Worm (Caenorhabditis elegans) whole organism, L2 larva: Measurements from ENCODE around the gene T19D12.5.

Source experiments
- C34F6.9 ChIP-seq: fragments of 150-350 bp; optimal IDR thresholded peaks from 2 replicates; lab custom pipeline; 2014; ENCODE audit warnings: missing biosample characterization, missing genetic modification characterization
- F13H6.1 ChIP-seq: sonication (generic microtip); optimal IDR thresholded peaks from 2 replicates; lab custom pipeline; 2016; ENCODE audit warnings: missing genetic modification characterization, missing compliant biosample characterization
- R02D3.7 ChIP-seq: fragments of 150-350 bp; optimal IDR thresholded peaks from 2 replicates; lab custom pipeline; 2014; ENCODE audit warnings: missing biosample characterization, missing genetic modification characterization
- Y55F3AM.14 ChIP-seq: fragments of 200-800 bp; sonication (Bioruptor generic); optimal IDR thresholded peaks from 2 replicates; lab custom pipeline; 2018; ENCODE audit warnings: mild to moderate bottlenecking, missing genetic modification characterization, missing compliant biosample characterization
- ama-1 ChIP-seq: fragments of 150-350 bp; optimal IDR thresholded peaks from 2 replicates; lab custom pipeline; 2018; ENCODE audit warnings: inconsistent platforms
- blmp-1 ChIP-seq: sonication (generic microtip); optimal IDR thresholded peaks from 2 replicates; lab custom pipeline; 2017; ENCODE audit warnings: missing genetic modification characterization, mild to moderate bottlenecking, missing compliant biosample characterization, antibody characterized with exemption, moderate library complexity; ENCODE audit not compliant: insufficient read depth
- ceh-16 ChIP-seq: fragments of 150-350 bp; optimal IDR thresholded peaks from 2 replicates; lab custom pipeline; 2014; ENCODE audit warnings: missing biosample characterization, missing genetic modification characterization
- crh-2 ChIP-seq: sonication (generic microtip); optimal IDR thresholded peaks from 2 replicates; lab custom pipeline; 2017; ENCODE audit warnings: missing biosample characterization, missing genetic modification characterization
- egl-27 ChIP-seq: sonication (generic microtip); optimal IDR thresholded peaks from 3 replicates; lab custom pipeline; 2017; ENCODE audit warnings: missing biosample characterization, missing genetic modification reagents, missing genetic modification characterization
- elt-3 ChIP-seq: sonication (generic microtip); optimal IDR thresholded peaks from 2 replicates; lab custom pipeline; 2017; ENCODE audit warnings: missing biosample characterization, missing genetic modification characterization
- fos-1 ChIP-seq: fragments of 150-350 bp; optimal IDR thresholded peaks from 2 replicates; lab custom pipeline; 2014; ENCODE audit warnings: missing biosample characterization, missing genetic modification characterization
- gmeb-1 ChIP-seq: fragments of 150-350 bp; optimal IDR thresholded peaks from 2 replicates; lab custom pipeline; 2014; ENCODE audit warnings: missing biosample characterization, missing genetic modification characterization
- lin-11 ChIP-seq: fragments of 150-350 bp; sonication (generic microtip); optimal IDR thresholded peaks from 2 replicates; lab custom pipeline; 2014; ENCODE audit warnings: missing biosample characterization, missing genetic modification characterization, inconsistent platforms, mixed read lengths
- lin-39 ChIP-seq: fragments of 150-350 bp; optimal IDR thresholded peaks from 2 replicates; lab custom pipeline; 2014; ENCODE audit warnings: missing biosample characterization, missing genetic modification reagents, missing genetic modification characterization
- mab-5 ChIP-seq: fragments of 150-350 bp; optimal IDR thresholded peaks from 2 replicates; lab custom pipeline; 2014; ENCODE audit warnings: missing biosample characterization, missing genetic modification characterization
- mbf-1 ChIP-seq: sonication (generic microtip); optimal IDR thresholded peaks from 2 replicates; lab custom pipeline; 2017; ENCODE audit warnings: missing biosample characterization, missing genetic modification characterization
- mdl-1 ChIP-seq, 2 experiments: fragments of 150-350 bp in 1 of 2; sonication (generic microtip) in 1 of 2; optimal IDR thresholded peaks; 2 replicates each; lab custom pipeline; 2017; ENCODE audit warnings: missing biosample characterization in 2 of 2, missing genetic modification characterization in 2 of 2
- nhr-10 ChIP-seq: sonication (generic microtip); optimal IDR thresholded peaks from 2 replicates; lab custom pipeline; 2017; ENCODE audit warnings: missing biosample characterization, missing genetic modification characterization
- nhr-12 ChIP-seq: fragments of 150-350 bp; optimal IDR thresholded peaks from 2 replicates; lab custom pipeline; 2014; ENCODE audit warnings: missing biosample characterization, missing genetic modification characterization
- nhr-129 ChIP-seq: fragments of 150-350 bp; optimal IDR thresholded peaks from 2 replicates; lab custom pipeline; 2014; ENCODE audit warnings: missing biosample characterization, missing genetic modification characterization
- nhr-21 ChIP-seq: fragments of 150-350 bp; optimal IDR thresholded peaks from 2 replicates; lab custom pipeline; 2014; ENCODE audit warnings: missing biosample characterization, missing genetic modification characterization
- nhr-23 ChIP-seq: fragments of 150-350 bp; optimal IDR thresholded peaks from 2 replicates; lab custom pipeline; 2014; ENCODE audit warnings: missing biosample characterization, missing genetic modification reagents, missing genetic modification characterization
- nhr-6 ChIP-seq: fragments of 150-350 bp; optimal IDR thresholded peaks from 2 replicates; lab custom pipeline; 2014; ENCODE audit warnings: missing biosample characterization, missing genetic modification characterization
- peb-1 ChIP-seq: fragments of 150-350 bp; optimal IDR thresholded peaks from 2 replicates; lab custom pipeline; 2014; ENCODE audit warnings: missing biosample characterization, missing genetic modification characterization
- sem-4 ChIP-seq: fragments of 150-350 bp; optimal IDR thresholded peaks from 2 replicates; lab custom pipeline; 2014; ENCODE audit warnings: missing biosample characterization, missing genetic modification reagents, missing genetic modification characterization
- skn-1 ChIP-seq: sonication (generic microtip); optimal IDR thresholded peaks from 2 replicates; lab custom pipeline; 2017; ENCODE audit warnings: missing biosample characterization, missing genetic modification characterization
- sma-3 ChIP-seq: sonication (generic microtip); optimal IDR thresholded peaks from 2 replicates; lab custom pipeline; 2016; ENCODE audit warnings: missing genetic modification reagents, missing genetic modification characterization, missing compliant biosample characterization
- sma-9 ChIP-seq, 2 experiments: fragments of 150-350 bp in 1 of 2; sonication (generic microtip) in 1 of 2; optimal IDR thresholded peaks; 2 replicates each; lab custom pipeline; 2014 to 2016; ENCODE audit warnings: missing genetic modification characterization in 2 of 2, mild to moderate bottlenecking in 1 of 2, missing biosample characterization in 1 of 2, missing compliant biosample characterization in 1 of 2, missing genetic modification reagents in 1 of 2, moderate library complexity in 1 of 2
- snpc-4 ChIP-seq: fragments of 150-350 bp; optimal IDR thresholded peaks from 2 replicates; lab custom pipeline; 2014; ENCODE audit warnings: missing biosample characterization, missing genetic modification characterization
- unc-39 ChIP-seq: fragments of 150-350 bp; optimal IDR thresholded peaks from 2 replicates; lab custom pipeline; 2014; ENCODE audit warnings: missing biosample characterization, missing genetic modification characterization
- unc-62 ChIP-seq: fragments of 150-350 bp; optimal IDR thresholded peaks from 2 replicates; lab custom pipeline; 2014; ENCODE audit warnings: missing biosample characterization, missing genetic modification reagents, missing genetic modification characterization
- ztf-1 ChIP-seq: fragments of 200-800 bp; sonication (Bioruptor generic); conservative IDR thresholded peaks from 2 replicates; pipeline ENCODE4 v1.3.6; 2022; ENCODE audit warnings: missing genetic modification characterization, missing compliant biosample characterization
- ztf-11 ChIP-seq: sonication (generic microtip); optimal IDR thresholded peaks from 2 replicates; lab custom pipeline; 2017; ENCODE audit warnings: missing biosample characterization, missing genetic modification characterization

T19D12.5 gene

DNA sequence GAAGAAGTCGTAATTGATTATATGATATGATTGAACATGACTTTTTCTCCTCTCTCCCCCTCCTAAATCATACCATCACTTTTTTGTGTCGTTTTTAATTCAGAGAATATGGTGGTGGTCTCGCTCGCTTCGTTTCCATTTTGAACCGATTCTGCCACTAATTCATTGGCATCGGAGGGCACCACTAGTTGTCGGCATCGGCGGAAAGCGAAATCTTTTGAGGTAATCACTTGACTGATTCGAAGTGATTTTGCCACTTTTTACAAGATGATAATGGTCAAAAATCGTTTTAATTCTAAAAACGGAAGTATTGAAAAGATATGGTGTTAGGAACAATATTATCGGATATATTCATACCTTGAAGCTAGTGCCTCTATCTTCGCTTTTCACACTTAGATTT is 19.3 kb downstream of the T19D12.5 start, which contains the start of gene klf-3:
Gene klf-3, plus strand, starts transcription at position 109 of the 400 bp plus-strand sequence.
- TF ChIP-seq unc-39 (tag; lab: Kevin White, UChicago) (no peak), Y55F3AM.14 (GFP tag; lab: Kevin White, UChicago) (no peak), lin-11 (no peak), mbf-1 (no peak), blmp-1 (peak; percentile 1), R02D3.7 (tag; lab: Kevin White, UChicago) (no peak), nhr-6 (tag; lab: Kevin White, UChicago) (no peak)

DNA sequence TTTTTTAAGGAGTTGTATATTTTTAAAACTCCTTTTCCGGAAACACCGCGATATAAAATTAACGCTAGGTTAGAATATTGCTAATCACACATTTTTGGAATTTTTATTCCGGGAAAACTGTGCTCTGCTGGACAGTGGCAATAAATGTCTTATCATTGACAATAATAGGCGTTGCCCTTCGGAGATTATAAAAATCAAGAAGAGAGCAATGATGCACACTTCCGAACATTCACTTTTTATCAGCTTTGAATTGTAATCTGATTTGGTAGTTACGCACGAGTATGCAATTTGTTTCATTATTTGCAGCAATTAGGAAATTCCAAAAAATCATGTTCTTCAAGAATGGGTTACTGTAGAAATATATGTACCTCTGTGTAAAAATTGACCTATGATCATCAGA is 19.9 kb downstream of the T19D12.5 start:
- TF ChIP-seq nhr-21 (tag; lab: Kevin White, UChicago) (no peak), snpc-4 (tag; lab: Kevin White, UChicago) (no peak), ztf-11 (no peak), fos-1 (tag; lab: Kevin White, UChicago) (peak; percentile 85), nhr-23 (tag; lab: Kevin White, UChicago) (no peak), nhr-12 (tag; lab: Kevin White, UChicago) (no peak), peb-1 (tag; lab: Kevin White, UChicago) (no peak), nhr-10 (tag; lab: Kevin White, UChicago) (no peak), sma-3 (no peak), R02D3.7 (tag; lab: Kevin White, UChicago) (no peak), ama-1 (lab: Kevin White, UChicago) (no peak), unc-62 (no peak), sem-4 (no peak), sma-9 (GFP tag; optimal IDR thresholded peaks at IDR 0.05; lab: Kevin White, UChicago) (peak; percentile 38), sma-9 (tag; optimal IDR thresholded peaks at IDR 0.05; lab: Kevin White, UChicago) (no peak), gmeb-1 (tag; lab: Kevin White, UChicago) (no peak)

ce11 chrII:6615232-6616029 is 20.6 kb downstream of the T19D12.5 start:
- TF ChIP-seq crh-2: peak; percentile 41
- TF ChIP-seq F13H6.1 (tag; lab: Kevin White, UChicago): peak; percentile 67
- TF ChIP-seq nhr-129 (tag; lab: Kevin White, UChicago): peak; percentile 12
- no peak for TF ChIP-seq sem-4
- no peak for TF ChIP-seq unc-62
- peak; percentile 29 for TF ChIP-seq sma-9 (GFP tag; optimal IDR thresholded peaks at IDR 0.05; lab: Kevin White, UChicago)
- no peak for TF ChIP-seq sma-9 (tag; optimal IDR thresholded peaks at IDR 0.05; lab: Kevin White, UChicago)
- peak; percentile 92 for TF ChIP-seq fos-1 (tag; lab: Kevin White, UChicago)

ce11 chrII:6614500-6614899 is 21.5 kb downstream of the T19D12.5 start:
- TF ChIP-seq mdl-1 (tag; optimal IDR thresholded peaks at IDR 0.05; lab: Kevin White, UChicago) (no peak), mab-5 (tag; lab: Kevin White, UChicago) (no peak), fos-1 (tag; lab: Kevin White, UChicago) (peak; percentile 18)

DNA sequence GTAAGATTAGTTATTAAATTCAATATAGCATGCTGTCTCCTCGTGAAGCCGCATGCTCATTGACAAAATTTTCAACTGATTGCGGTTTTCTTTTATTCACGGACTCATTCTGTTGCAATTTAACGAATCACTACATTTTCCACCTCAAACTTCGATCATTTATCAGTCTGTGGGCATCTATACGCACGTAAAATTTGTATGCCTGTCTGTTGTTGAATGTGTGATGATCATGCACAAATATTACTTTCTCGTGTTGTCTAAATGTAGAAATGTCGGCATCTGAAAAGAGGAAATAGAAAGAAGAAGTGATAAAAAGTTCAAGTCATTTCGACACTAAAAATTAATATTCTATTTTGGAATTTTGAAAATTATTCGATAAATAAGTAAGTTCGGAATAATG is 23.5 kb downstream of the T19D12.5 start:
- TF ChIP-seq crh-2 (peak; percentile 48), F13H6.1 (tag; lab: Kevin White, UChicago) (peak; percentile 3), sma-9 (GFP tag; optimal IDR thresholded peaks at IDR 0.05; lab: Kevin White, UChicago) (peak; percentile 22), sma-9 (tag; optimal IDR thresholded peaks at IDR 0.05; lab: Kevin White, UChicago) (no peak), nhr-129 (tag; lab: Kevin White, UChicago) (no peak), fos-1 (tag; lab: Kevin White, UChicago) (peak; percentile 87), ztf-11 (no peak)

- TF ChIP-seq ceh-16 (tag; lab: Kevin White, UChicago): no peak
- no peak for TF ChIP-seq nhr-21 (tag; lab: Kevin White, UChicago)
- no peak for TF ChIP-seq C34F6.9 (tag; lab: Kevin White, UChicago)
- no peak for TF ChIP-seq ztf-1 (GFP tag; lab: Robert Waterston, UW)
- TF ChIP-seq nhr-129 (tag; lab: Kevin White, UChicago): no peak
- TF ChIP-seq lin-11: no peak
- TF ChIP-seq elt-3 (tag; lab: Kevin White, UChicago): no peak
- no peak for TF ChIP-seq lin-39 (tag; lab: Kevin White, UChicago)
- TF ChIP-seq skn-1 (tag; lab: Kevin White, UChicago): no peak
- no peak for TF ChIP-seq mab-5 (tag; lab: Kevin White, UChicago)
- TF ChIP-seq egl-27 (tag; lab: Kevin White, UChicago): no peak
- no peak for TF ChIP-seq sma-9 (GFP tag; optimal IDR thresholded peaks at IDR 0.05; lab: Kevin White, UChicago)
- no peak for TF ChIP-seq sma-9 (tag; optimal IDR thresholded peaks at IDR 0.05; lab: Kevin White, UChicago)
- TF ChIP-seq, all 48 proteins: peak for 0
Observed at ce11 chrII:6610262-6610661, 25.8 kb downstream of the T19D12.5 start.
